Fruit fly (Drosophila melanogaster) whole organism, wandering third instar larva: ENCODE measurements around the gene Cbp20.

ENCODE experiments used
- Abd-B ChIP-seq: fragments of >200 bp; optimal IDR thresholded peaks from 2 replicates; lab custom pipeline; 2017; ENCODE audit warnings: missing biosample characterization, missing genetic modification characterization
- CG32264 ChIP-seq: fragments of 200-800 bp; sonication (Bioruptor generic); optimal IDR thresholded peaks from 2 replicates; lab custom pipeline; 2016; ENCODE audit warnings: missing biosample characterization, missing genetic modification characterization
- Hr78 ChIP-seq: fragments of >200 bp; optimal IDR thresholded peaks from 2 replicates; lab custom pipeline; 2017; ENCODE audit warnings: missing biosample characterization, missing genetic modification characterization
- Hr83 ChIP-seq: fragments of 200-300 bp; sonication (Bioruptor generic); optimal IDR thresholded peaks from 2 replicates; lab custom pipeline; 2016; ENCODE audit warnings: missing biosample characterization, mild to moderate bottlenecking, missing genetic modification characterization, moderate library complexity; ENCODE audit not compliant: poor library complexity, severe bottlenecking
- Mio ChIP-seq: sonication (Bioruptor generic); optimal IDR thresholded peaks from 2 replicates; lab custom pipeline; 2016; ENCODE audit warnings: missing biosample characterization, missing genetic modification characterization
- Rel ChIP-seq, 2 experiments: fragments of 200-800 bp; sonication (Bioruptor generic) in 1 of 2; optimal IDR thresholded peaks; 2 replicates in 1 of 2; 3 replicates in 1 of 2; lab custom pipeline; 2016 to 2019; ENCODE audit warnings: mild to moderate bottlenecking in 2 of 2, missing biosample characterization in 2 of 2, missing genetic modification characterization in 2 of 2, moderate library complexity in 1 of 2

dm6 chr3R:18121385-18122151, 42.9 kb upstream of the Cbp20 start:
- TF ChIP-seq Hr78: no peak
- peak; percentile 13 for TF ChIP-seq Rel (GFP tag; optimal IDR thresholded peaks at IDR 0.05; lab: Kevin White, UChicago)
- TF ChIP-seq Rel (tag; optimal IDR thresholded peaks at IDR 0.05; lab: Kevin White, UChicago): no peak
- no peak for TF ChIP-seq CG32264
- peak; percentile 10 for TF ChIP-seq Hr83 (GFP tag; lab: Kevin White, UChicago)
- TF ChIP-seq Abd-B (GFP tag; lab: Kevin White, UChicago): no peak
- TF ChIP-seq Mio (GFP tag; lab: Kevin White, UChicago): no peak
